Worm (Caenorhabditis elegans): ENCODE results near the gene W03C9.5.
A peak's percentile ranks its signal among the peaks of the same experiment; 100 is the strongest.

The W03C9.5 gene

ce11 chrII:11958793-11959574, 8.4 kb downstream of the W03C9.5 start:
- no peak for TF ChIP-seq him-1 (tag; optimal IDR thresholded peaks at IDR 0.05)
- no peak for TF ChIP-seq dao-5 (tag; optimal IDR thresholded peaks at IDR 0.05)
- TF ChIP-seq W03F9.2 (tag; optimal IDR thresholded peaks at IDR 0.05), result no peak

ce11 chrII:11954811-11955210, 12.5 kb downstream of the W03C9.5 start:
- TF ChIP-seq W03F9.2 (tag; optimal IDR thresholded peaks at IDR 0.05), result no peak
- TF ChIP-seq dao-5 (tag; optimal IDR thresholded peaks at IDR 0.05), result no peak
- TF ChIP-seq him-1 (tag; optimal IDR thresholded peaks at IDR 0.05), result no peak

ce11 chrII:11954208-11954607, 13.1 kb downstream of the W03C9.5 start, which contains the start of gene W03C9.6:
W03C9.6 (plus strand) TSS chrII:11954508.
- TF ChIP-seq dao-5 (tag; optimal IDR thresholded peaks at IDR 0.05), result no peak
- TF ChIP-seq him-1 (tag; optimal IDR thresholded peaks at IDR 0.05), result no peak
- TF ChIP-seq W03F9.2 (tag; optimal IDR thresholded peaks at IDR 0.05), result no peak

- TF ChIP-seq dao-5 (tag; optimal IDR thresholded peaks at IDR 0.05) (no peak), W03F9.2 (tag; optimal IDR thresholded peaks at IDR 0.05) (no peak), him-1 (tag; optimal IDR thresholded peaks at IDR 0.05) (no peak)
Measured at ce11 chrII:11952963-11953362, 14.4 kb downstream of the W03C9.5 start.

- TF ChIP-seq dao-5 (tag; optimal IDR thresholded peaks at IDR 0.05) (no peak), him-1 (tag; optimal IDR thresholded peaks at IDR 0.05) (no peak), W03F9.2 (tag; optimal IDR thresholded peaks at IDR 0.05) (no peak)
Measured at ce11 chrII:11948459-11948858, 18.9 kb downstream of the W03C9.5 start, which contains the start of gene W03C9.8. W03C9.8 (plus strand) TSS chrII:11948759.

- TF ChIP-seq W03F9.2 (tag; optimal IDR thresholded peaks at IDR 0.05) (no peak), him-1 (tag; optimal IDR thresholded peaks at IDR 0.05) (no peak), dao-5 (tag; optimal IDR thresholded peaks at IDR 0.05) (no peak)
Measured at ce11 chrII:11936393-11936792, 31.0 kb downstream of the W03C9.5 start.

ce11 chrII:11935266-11935665, 32.1 kb downstream of the W03C9.5 start, which contains the start of gene lin-29:
lin-29 (minus strand) TSS chrII:11935343.
- TF ChIP-seq W03F9.2 (tag; optimal IDR thresholded peaks at IDR 0.05) (no peak), dao-5 (tag; optimal IDR thresholded peaks at IDR 0.05) (no peak), him-1 (tag; optimal IDR thresholded peaks at IDR 0.05) (no peak)

ce11 chrII:11930132-11930531, 37.2 kb downstream of the W03C9.5 start:
- TF ChIP-seq dao-5 (tag; optimal IDR thresholded peaks at IDR 0.05), result no peak
- no peak for TF ChIP-seq him-1 (tag; optimal IDR thresholded peaks at IDR 0.05)
- no peak for TF ChIP-seq W03F9.2 (tag; optimal IDR thresholded peaks at IDR 0.05)

ce11 chrII:11928752-11929151, 38.6 kb downstream of the W03C9.5 start:
- TF ChIP-seq W03F9.2 (tag; optimal IDR thresholded peaks at IDR 0.05) (no peak), dao-5 (tag; optimal IDR thresholded peaks at IDR 0.05) (no peak), him-1 (tag; optimal IDR thresholded peaks at IDR 0.05) (no peak)

ce11 chrII:11926501-11926900, 40.8 kb downstream of the W03C9.5 start:
- TF ChIP-seq him-1 (tag; optimal IDR thresholded peaks at IDR 0.05), result no peak

- TF ChIP-seq W03F9.2 (tag; optimal IDR thresholded peaks at IDR 0.05) (no peak), him-1 (tag; optimal IDR thresholded peaks at IDR 0.05) (no peak), dao-5 (tag; optimal IDR thresholded peaks at IDR 0.05) (no peak)
Measured at ce11 chrII:11925203-11925602, 42.1 kb downstream of the W03C9.5 start.

- no peak for TF ChIP-seq dao-5 (tag; optimal IDR thresholded peaks at IDR 0.05)
- TF ChIP-seq him-1 (tag; optimal IDR thresholded peaks at IDR 0.05), result no peak
- TF ChIP-seq W03F9.2 (tag; optimal IDR thresholded peaks at IDR 0.05), result no peak
Measured at ce11 chrII:11923620-11924298, 43.6 kb downstream of the W03C9.5 start.

ce11 chrII:11922757-11923538, 44.4 kb downstream of the W03C9.5 start:
- TF ChIP-seq him-1 (tag; optimal IDR thresholded peaks at IDR 0.05) (no peak), W03F9.2 (tag; optimal IDR thresholded peaks at IDR 0.05) (no peak), dao-5 (tag; optimal IDR thresholded peaks at IDR 0.05) (no peak)

ce11 chrII:11917530-11917952, 49.8 kb downstream of the W03C9.5 start:
- no peak for TF ChIP-seq W03F9.2 (tag; optimal IDR thresholded peaks at IDR 0.05)
- peak; percentile 36 for TF ChIP-seq dao-5 (tag; optimal IDR thresholded peaks at IDR 0.05)
- no peak for TF ChIP-seq him-1 (tag; optimal IDR thresholded peaks at IDR 0.05)

All from whole organism, L4/young adult.